Worm (Caenorhabditis elegans) whole organism, late embryonic: ENCODE results near the gene T24C4.10.

ENCODE experiments used
- C08G9.2 ChIP-seq: sonication (generic microtip); optimal IDR thresholded peaks from 2 replicates; lab custom pipeline; 2016; ENCODE audit warnings: mild to moderate bottlenecking, missing genetic modification characterization, moderate library complexity, missing compliant biosample characterization
- K09A11.1 ChIP-seq: sonication (generic microtip); optimal IDR thresholded peaks from 2 replicates; lab custom pipeline; 2017; ENCODE audit warnings: antibody characterized with exemption, mild to moderate bottlenecking, missing genetic modification characterization, missing compliant biosample characterization; ENCODE audit not compliant: insufficient read depth
- Y22D7AL.16 ChIP-seq: sonication (generic microtip); optimal IDR thresholded peaks from 2 replicates; lab custom pipeline; 2016; ENCODE audit warnings: missing genetic modification characterization, missing compliant biosample characterization
- ahr-1 ChIP-seq: sonication (generic microtip); optimal IDR thresholded peaks from 2 replicates; lab custom pipeline; 2016; ENCODE audit warnings: missing genetic modification characterization, missing compliant biosample characterization
- ceh-14 ChIP-seq: sonication (generic microtip); optimal IDR thresholded peaks from 2 replicates; lab custom pipeline; 2016; ENCODE audit warnings: missing genotype, missing genetic modification characterization, missing compliant biosample characterization
- ceh-18 ChIP-seq: sonication (generic microtip); optimal IDR thresholded peaks from 2 replicates; lab custom pipeline; 2016; ENCODE audit warnings: missing genetic modification characterization, missing compliant biosample characterization
- ceh-31 ChIP-seq: sonication (generic microtip); optimal IDR thresholded peaks from 2 replicates; lab custom pipeline; 2016; ENCODE audit warnings: missing genetic modification characterization, missing compliant biosample characterization
- ceh-34 ChIP-seq: sonication (generic microtip); optimal IDR thresholded peaks from 2 replicates; lab custom pipeline; 2016; ENCODE audit warnings: mild to moderate bottlenecking, missing genetic modification characterization, missing compliant biosample characterization
- ceh-45 ChIP-seq: fragments of 200-800 bp; sonication (Bioruptor generic); IDR thresholded peaks from 2 replicates; pipeline ENCODE4 v1.3.6; 2022; ENCODE audit warnings: missing genetic modification reagents, missing genetic modification characterization, missing compliant biosample characterization
- ceh-48 ChIP-seq: sonication (generic microtip); optimal IDR thresholded peaks from 2 replicates; lab custom pipeline; 2016; ENCODE audit warnings: missing genetic modification characterization, inconsistent platforms, missing compliant biosample characterization
- ceh-9 ChIP-seq: sonication (generic microtip); optimal IDR thresholded peaks from 2 replicates; lab custom pipeline; 2016; ENCODE audit warnings: mild to moderate bottlenecking, missing genetic modification characterization, inconsistent platforms, missing compliant biosample characterization
- che-1 ChIP-seq: sonication (generic microtip); optimal IDR thresholded peaks from 2 replicates; lab custom pipeline; 2016; ENCODE audit warnings: mild to moderate bottlenecking, missing genetic modification characterization, missing compliant biosample characterization
- dve-1 ChIP-seq: sonication (generic microtip); optimal IDR thresholded peaks from 2 replicates; lab custom pipeline; 2017; ENCODE audit warnings: antibody characterized with exemption, mild to moderate bottlenecking, missing genetic modification characterization, missing compliant biosample characterization
- elt-2 ChIP-seq: sonication (generic microtip); optimal IDR thresholded peaks from 2 replicates; lab custom pipeline; 2016; ENCODE audit warnings: missing genetic modification reagents, missing genetic modification characterization, missing compliant biosample characterization
- elt-4 ChIP-seq: sonication (generic microtip); optimal IDR thresholded peaks from 2 replicates; lab custom pipeline; 2016; ENCODE audit warnings: missing genetic modification characterization, missing compliant biosample characterization
- ets-4 ChIP-seq: sonication (generic microtip); optimal IDR thresholded peaks from 2 replicates; lab custom pipeline; 2016; ENCODE audit warnings: missing genetic modification characterization, missing compliant biosample characterization
- eyg-1 ChIP-seq: sonication (generic microtip); optimal IDR thresholded peaks from 2 replicates; lab custom pipeline; 2016; ENCODE audit warnings: missing genotype, missing genetic modification characterization, missing compliant biosample characterization
- fax-1 ChIP-seq: sonication (generic microtip); optimal IDR thresholded peaks from 2 replicates; lab custom pipeline; 2016; ENCODE audit warnings: missing genotype, missing genetic modification characterization, missing compliant biosample characterization
- fkh-10 ChIP-seq: fragments of 150-350 bp; optimal IDR thresholded peaks from 2 replicates; lab custom pipeline; 2014; ENCODE audit warnings: missing biosample characterization, missing genetic modification reagents, missing genetic modification characterization
- fkh-6 ChIP-seq: sonication (generic microtip); optimal IDR thresholded peaks from 2 replicates; lab custom pipeline; 2016; ENCODE audit warnings: missing genetic modification characterization, missing compliant biosample characterization
- hlh-30 ChIP-seq: sonication (generic microtip); optimal IDR thresholded peaks from 2 replicates; lab custom pipeline; 2017; ENCODE audit warnings: antibody characterized with exemption, missing genetic modification characterization, missing compliant biosample characterization; ENCODE audit not compliant: insufficient read depth
- hlh-8 ChIP-seq: sonication (generic microtip); optimal IDR thresholded peaks from 2 replicates; lab custom pipeline; 2016; ENCODE audit warnings: missing genotype, missing genetic modification characterization, missing compliant biosample characterization
- lim-6 ChIP-seq: sonication (generic microtip); optimal IDR thresholded peaks from 2 replicates; lab custom pipeline; 2016; ENCODE audit warnings: missing genetic modification characterization, missing compliant biosample characterization
- lin-11 ChIP-seq: fragments of 200-800 bp; sonication (Bioruptor generic); optimal IDR thresholded peaks from 2 replicates; lab custom pipeline; 2018; ENCODE audit warnings: mild to moderate bottlenecking, missing genetic modification characterization, missing compliant biosample characterization
- madf-2 ChIP-seq: sonication (generic microtip); optimal IDR thresholded peaks from 2 replicates; lab custom pipeline; 2017; ENCODE audit warnings: missing genetic modification characterization, missing compliant biosample characterization
- mec-3 ChIP-seq: sonication (generic microtip); optimal IDR thresholded peaks from 2 replicates; lab custom pipeline; 2016; ENCODE audit warnings: borderline replicate concordance, missing genetic modification characterization, missing compliant biosample characterization
- nfya-1 ChIP-seq: sonication (generic microtip); optimal IDR thresholded peaks from 2 replicates; lab custom pipeline; 2017; ENCODE audit warnings: missing genetic modification characterization, mild to moderate bottlenecking, missing compliant biosample characterization, antibody characterized with exemption, moderate library complexity
- nhr-11 ChIP-seq: fragments of 150-350 bp; optimal IDR thresholded peaks from 2 replicates; lab custom pipeline; 2014; ENCODE audit warnings: missing biosample characterization, missing genetic modification characterization
- nhr-232 ChIP-seq: sonication (generic microtip); optimal IDR thresholded peaks from 2 replicates; lab custom pipeline; 2016; ENCODE audit warnings: missing genetic modification characterization, missing compliant biosample characterization
- npax-4 ChIP-seq: sonication (generic microtip); optimal IDR thresholded peaks from 2 replicates; lab custom pipeline; 2016; ENCODE audit warnings: missing genetic modification characterization, missing compliant biosample characterization
- odd-2 ChIP-seq: sonication (generic microtip); optimal IDR thresholded peaks from 2 replicates; lab custom pipeline; 2017; ENCODE audit warnings: antibody characterized with exemption, mild to moderate bottlenecking, missing genetic modification characterization, missing compliant biosample characterization
- pag-3 ChIP-seq: sonication (generic microtip); optimal IDR thresholded peaks from 2 replicates; lab custom pipeline; 2016; ENCODE audit warnings: missing compliant biosample characterization, missing genetic modification characterization, borderline replicate concordance
- pax-1 ChIP-seq: fragments of 150-350 bp; optimal IDR thresholded peaks from 2 replicates; lab custom pipeline; 2014; ENCODE audit warnings: missing biosample characterization, missing genetic modification characterization
- pha-2 ChIP-seq: sonication (generic microtip); optimal IDR thresholded peaks from 2 replicates; lab custom pipeline; 2017; ENCODE audit warnings: mild to moderate bottlenecking, missing genetic modification characterization, missing compliant biosample characterization
- pha-4 ChIP-seq: fragments of 150-350 bp; optimal IDR thresholded peaks from 2 replicates; lab custom pipeline; 2018; ENCODE audit warnings: missing biosample characterization, missing genetic modification reagents, missing genetic modification characterization
- pqm-1 ChIP-seq: sonication (generic microtip); optimal IDR thresholded peaks from 2 replicates; lab custom pipeline; 2016; ENCODE audit warnings: missing genetic modification characterization, missing compliant biosample characterization
- pros-1 ChIP-seq: fragments of 150-350 bp; optimal IDR thresholded peaks from 2 replicates; lab custom pipeline; 2014; ENCODE audit warnings: missing biosample characterization, missing genetic modification reagents, missing genetic modification characterization
- ref-2 ChIP-seq: sonication (generic microtip); optimal IDR thresholded peaks from 2 replicates; lab custom pipeline; 2016; ENCODE audit warnings: missing genetic modification characterization, missing compliant biosample characterization
- sox-2 ChIP-seq: fragments of 200-800 bp; sonication (Bioruptor generic); IDR thresholded peaks from 2 replicates; pipeline ENCODE4 v1.3.6; 2022; ENCODE audit warnings: missing genetic modification reagents, missing genetic modification characterization, missing compliant biosample characterization
- sox-4 ChIP-seq: sonication (generic microtip); optimal IDR thresholded peaks from 2 replicates; lab custom pipeline; 2017; ENCODE audit warnings: mild to moderate bottlenecking, missing genetic modification characterization, inconsistent platforms, missing compliant biosample characterization
- syd-9 ChIP-seq: sonication (generic microtip); optimal IDR thresholded peaks from 2 replicates; lab custom pipeline; 2016; ENCODE audit warnings: mild to moderate bottlenecking, missing genetic modification characterization, moderate library complexity, missing compliant biosample characterization
- tbx-2 ChIP-seq: sonication (generic microtip); optimal IDR thresholded peaks from 2 replicates; lab custom pipeline; 2016; ENCODE audit warnings: missing genetic modification characterization, missing compliant biosample characterization
- ttx-3 ChIP-seq: sonication (generic microtip); optimal IDR thresholded peaks from 2 replicates; lab custom pipeline; 2016; ENCODE audit warnings: missing genetic modification reagents, missing genetic modification characterization, missing compliant biosample characterization
- unc-42 ChIP-seq: sonication (generic microtip); optimal IDR thresholded peaks from 2 replicates; lab custom pipeline; 2016; ENCODE audit warnings: missing genotype, missing genetic modification characterization, missing compliant biosample characterization
- unc-55 ChIP-seq: sonication (generic microtip); optimal IDR thresholded peaks from 2 replicates; lab custom pipeline; 2017; ENCODE audit warnings: missing biosample characterization, missing genetic modification reagents, missing genetic modification characterization
- unc-86 ChIP-seq: sonication (generic microtip); optimal IDR thresholded peaks from 2 replicates; lab custom pipeline; 2016; ENCODE audit warnings: missing genetic modification characterization, missing compliant biosample characterization
- ztf-16 ChIP-seq: sonication (generic microtip); optimal IDR thresholded peaks from 2 replicates; lab custom pipeline; 2017; ENCODE audit warnings: missing genetic modification characterization, missing compliant biosample characterization

T24C4.10 gene

ce11 chrIII:895525-895924 is 4.5 kb upstream of the T24C4.10 start, which contains the start of the genes ztf-18 and F23H11.2:
Gene ztf-18, minus strand, starts transcription at chrIII:895712.
Gene F23H11.2, plus strand, starts transcription at chrIII:895747.
- TF ChIP-seq ceh-9 (no peak), npax-4 (no peak), lin-11 (no peak), unc-55 (GFP tag; lab: Kevin White, UChicago) (no peak), pros-1 (tag; lab: Kevin White, UChicago) (no peak), ahr-1 (tag; lab: Kevin White, UChicago) (no peak), ceh-45 (GFP tag; lab: Robert Waterston, UW) (no peak), fkh-10 (no peak), dve-1 (tag; lab: Kevin White, UChicago) (no peak), nhr-11 (tag; lab: Kevin White, UChicago) (no peak), ets-4 (tag; lab: Kevin White, UChicago) (no peak), pqm-1 (tag; lab: Kevin White, UChicago) (no peak)

- TF ChIP-seq dve-1 (tag; lab: Kevin White, UChicago) (no peak), ceh-31 (tag; lab: Kevin White, UChicago) (no peak), ttx-3 (no peak), ztf-16 (tag; lab: Kevin White, UChicago) (no peak), hlh-30 (peak; percentile 48), eyg-1 (tag; lab: Kevin White, UChicago) (no peak), unc-42 (tag; lab: Kevin White, UChicago) (peak; percentile 40), pax-1 (tag; lab: Kevin White, UChicago) (no peak), elt-2 (tag; lab: Kevin White, UChicago) (no peak), hlh-8 (tag; lab: Kevin White, UChicago) (no peak)
Measured at ce11 chrIII:888983-889549, 2.0 kb downstream of the T24C4.10 start.

ce11 chrIII:887874-888299 is 3.2 kb downstream of the T24C4.10 start:
- TF ChIP-seq ceh-45 (GFP tag; lab: Robert Waterston, UW) (0 out of 2 replicates have a peak, but pooled peaks have one; percentile 19), fax-1 (tag; lab: Kevin White, UChicago) (no peak), fkh-10 (peak; percentile 44), fkh-6 (tag; lab: Kevin White, UChicago) (no peak), ref-2 (peak; percentile 35), K09A11.1 (tag; lab: Kevin White, UChicago) (peak; percentile 46), nfya-1 (peak; percentile 71), ceh-9 (no peak), elt-4 (tag; lab: Kevin White, UChicago) (no peak), unc-42 (tag; lab: Kevin White, UChicago) (peak; percentile 73), dve-1 (tag; lab: Kevin White, UChicago) (peak; percentile 55), nhr-232 (no peak), pros-1 (tag; lab: Kevin White, UChicago) (peak; percentile 67), sox-2 (GFP tag; lab: Robert Waterston, UW) (no peak), tbx-2 (tag; lab: Kevin White, UChicago) (peak; percentile 76), sox-4 (tag; lab: Kevin White, UChicago) (no peak), odd-2 (tag; lab: Kevin White, UChicago) (no peak), pag-3 (tag; lab: Kevin White, UChicago) (no peak), ceh-31 (tag; lab: Kevin White, UChicago) (peak; percentile 83), unc-86 (peak; percentile 13), ceh-14 (tag; lab: Kevin White, UChicago) (peak; percentile 50), ceh-48 (tag; lab: Kevin White, UChicago) (peak; percentile 99), C08G9.2 (no peak), madf-2 (tag; lab: Kevin White, UChicago) (peak; percentile 13), pha-4 (tag; lab: Kevin White, UChicago) (no peak), ceh-34 (peak; percentile 40), hlh-8 (tag; lab: Kevin White, UChicago) (no peak), che-1 (tag; lab: Kevin White, UChicago) (no peak), lin-11 (no peak), pqm-1 (tag; lab: Kevin White, UChicago) (no peak), lim-6 (tag; lab: Kevin White, UChicago) (no peak), elt-2 (tag; lab: Kevin White, UChicago) (peak; percentile 52), syd-9 (tag; lab: Kevin White, UChicago) (peak; percentile 14), pha-2 (tag; lab: Kevin White, UChicago) (no peak), Y22D7AL.16 (tag; lab: Kevin White, UChicago) (no peak), ceh-18 (tag; lab: Kevin White, UChicago) (peak; percentile 42), ztf-16 (tag; lab: Kevin White, UChicago) (no peak), mec-3 (tag; lab: Kevin White, UChicago) (no peak)
